Worm (Caenorhabditis elegans): Measurements from ENCODE around the gene F35H8.1.

The F35H8.1 gene

DNA sequence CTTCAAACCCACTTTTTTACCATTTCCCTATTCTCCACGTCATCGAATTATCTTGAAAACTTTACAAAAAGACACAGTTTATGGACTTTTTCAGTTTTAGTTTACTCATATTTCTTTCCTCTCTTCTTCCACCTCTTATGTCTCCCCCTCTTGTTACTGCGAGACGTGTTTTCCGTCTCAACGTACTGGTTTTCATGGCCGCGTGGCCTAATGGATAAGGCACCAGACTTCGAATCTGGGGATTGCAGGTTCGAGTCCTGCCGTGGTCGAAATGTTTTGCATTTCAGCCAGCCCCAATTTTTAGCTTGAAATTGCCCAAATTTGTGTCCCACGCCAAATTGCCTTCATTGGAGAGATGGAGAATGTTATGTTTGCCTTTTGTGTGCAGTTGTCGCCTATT lies 13.0 kb upstream of the F35H8.1 start (continued):
- TF ChIP-seq F10E7.11 (tag; optimal IDR thresholded peaks at IDR 0.05), result no peak
- TF ChIP-seq rcor-1 (GFP tag; IDR thresholded peaks at IDR 0.05), result peak; percentile 72
- peak; percentile 53 for TF ChIP-seq madf-10 (tag; optimal IDR thresholded peaks at IDR 0.05)
- 0 out of 2 replicates have a peak, but pooled peaks have one; percentile 57 for TF ChIP-seq bed-1 (GFP tag; IDR thresholded peaks at IDR 0.05)
- TF ChIP-seq gei-17 (GFP tag; optimal IDR thresholded peaks at IDR 0.05), result no peak
- no peak for TF ChIP-seq nfya-1 (tag; optimal IDR thresholded peaks at IDR 0.05; ENCODE audit: borderline replicate concordance, insufficient read depth)
- peak; percentile 84 for TF ChIP-seq F23B12.7 (tag; optimal IDR thresholded peaks at IDR 0.05; ENCODE audit: insufficient read depth)
- TF ChIP-seq F39B2.1 (GFP tag; IDR thresholded peaks at IDR 0.05), result no peak
- TF ChIP-seq ekl-4 (GFP tag; IDR thresholded peaks at IDR 0.05), result 0 out of 2 replicates have a peak, but pooled peaks have one; percentile 62
- TF ChIP-seq ztf-26 (tag; optimal IDR thresholded peaks at IDR 0.05), result no peak
- peak; percentile 83 for TF ChIP-seq rpc-1 (optimal IDR thresholded peaks at IDR 0.05)
- TF ChIP-seq rpc-1 (tag; optimal IDR thresholded peaks at IDR 0.05), result peak; percentile 95
- TF ChIP-seq Y79H2A.3 (GFP tag; conservative IDR thresholded peaks at IDR 0.05), result 0 out of 2 replicates have a peak, but pooled peaks have one; percentile 51
- no peak for TF ChIP-seq B0019.2 (GFP tag; conservative IDR thresholded peaks at IDR 0.05)
- 0 out of 2 replicates have a peak, but pooled peaks have one; percentile 68 for TF ChIP-seq madf-3 (GFP tag; IDR thresholded peaks at IDR 0.05)
- TF ChIP-seq zim-3 (tag; optimal IDR thresholded peaks at IDR 0.05), result peak; percentile 87
- no peak for TF ChIP-seq egl-18 (GFP tag; IDR thresholded peaks at IDR 0.05)
- peak; percentile 69; the same call in 1 of the 2 replicates for TF ChIP-seq cebp-2 (GFP tag; IDR thresholded peaks at IDR 0.05)
- TF ChIP-seq C17E4.6 (GFP tag; IDR thresholded peaks at IDR 0.05), result peak; percentile 49; the same call in 1 of the 2 replicates
- TF ChIP-seq hsf-1 (GFP tag; IDR thresholded peaks at IDR 0.05), result no peak
- peak; percentile 53 for TF ChIP-seq lsl-1 (GFP tag; optimal IDR thresholded peaks at IDR 0.05)
- TF ChIP-seq lag-1 (GFP tag; IDR thresholded peaks at IDR 0.05), result no peak
- TF ChIP-seq lin-26 (GFP tag; IDR thresholded peaks at IDR 0.05), result peak; percentile 97
- no peak for TF ChIP-seq nhr-179 (tag; optimal IDR thresholded peaks at IDR 0.05)
- peak; percentile 90 for TF ChIP-seq F57A8.1 (GFP tag; optimal IDR thresholded peaks at IDR 0.05)
- TF ChIP-seq chd-7 (tag; optimal IDR thresholded peaks at IDR 0.05), result peak; percentile 80
- peak; percentile 72 for TF ChIP-seq hmg-1.2 (GFP tag; IDR thresholded peaks at IDR 0.05)
- peak; percentile 6 for TF ChIP-seq tlf-1 (GFP tag; optimal IDR thresholded peaks at IDR 0.05)
- TF ChIP-seq nhr-120 (GFP tag; IDR thresholded peaks at IDR 0.05), result 0 out of 2 replicates have a peak, but pooled peaks have one; percentile 81
- peak; percentile 7 for TF ChIP-seq fkh-3 (tag; optimal IDR thresholded peaks at IDR 0.05)
- peak; percentile 32 for TF ChIP-seq B0035.1 (tag; optimal IDR thresholded peaks at IDR 0.05)
- TF ChIP-seq F33H1.4 (GFP tag; IDR thresholded peaks at IDR 0.05), result peak; percentile 46; the same call in 1 of the 2 replicates

DNA sequence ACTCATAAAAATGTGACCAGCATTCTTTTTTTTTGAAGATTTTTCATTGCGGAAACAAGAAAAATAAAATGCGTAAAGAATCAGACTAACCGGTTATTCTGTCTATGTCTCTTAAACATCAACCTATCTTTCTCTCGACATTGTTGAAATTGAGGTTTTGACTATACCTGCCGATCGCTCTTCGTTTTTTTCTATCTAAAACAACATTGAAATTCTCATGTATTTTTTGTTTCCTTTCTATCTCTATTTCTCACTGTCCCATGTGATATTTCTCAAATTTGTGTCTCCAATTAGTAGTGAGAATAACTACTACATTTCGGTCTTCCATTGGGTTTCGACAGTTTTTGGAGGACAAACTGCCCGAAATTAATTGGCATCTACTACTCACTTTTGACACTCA lies 7.8 kb upstream of the F35H8.1 start:
- TF ChIP-seq ceh-27 (GFP tag; optimal IDR thresholded peaks at IDR 0.05) (peak; percentile 23), F37B4.10 (GFP tag; IDR thresholded peaks at IDR 0.05) (no peak), mxl-1 (tag; optimal IDR thresholded peaks at IDR 0.05) (no peak), ccch-3 (GFP tag; optimal IDR thresholded peaks at IDR 0.05) (no peak), hlh-26 (GFP tag; conservative IDR thresholded peaks at IDR 0.05) (no peak), ceh-79 (tag; optimal IDR thresholded peaks at IDR 0.05) (no peak), lin-40 (tag; optimal IDR thresholded peaks at IDR 0.05) (peak; percentile 12), bed-2 (GFP tag; IDR thresholded peaks at IDR 0.05) (no peak), F33H1.4 (GFP tag; IDR thresholded peaks at IDR 0.05) (no peak), nhr-80 (tag; optimal IDR thresholded peaks at IDR 0.05) (no peak)

Data from whole organism, young adult.